Worm (Caenorhabditis elegans) whole organism, late embryonic: ENCODE measurements around the gene kvs-1.

Experiments used
- ahr-1 ChIP-seq: sonication (generic microtip); optimal IDR thresholded peaks from 2 replicates; lab custom pipeline; 2016; ENCODE audit warnings: missing genetic modification characterization, missing compliant biosample characterization
- ama-1 ChIP-seq: fragments of 150-350 bp; optimal IDR thresholded peaks from 2 replicates; lab custom pipeline; 2014
- ceh-34 ChIP-seq: sonication (generic microtip); optimal IDR thresholded peaks from 2 replicates; lab custom pipeline; 2016; ENCODE audit warnings: mild to moderate bottlenecking, missing genetic modification characterization, missing compliant biosample characterization
- nhr-11 ChIP-seq: fragments of 150-350 bp; optimal IDR thresholded peaks from 2 replicates; lab custom pipeline; 2014; ENCODE audit warnings: missing biosample characterization, missing genetic modification characterization
- pag-3 ChIP-seq: sonication (generic microtip); optimal IDR thresholded peaks from 2 replicates; lab custom pipeline; 2016; ENCODE audit warnings: missing compliant biosample characterization, missing genetic modification characterization, borderline replicate concordance
- pha-4 ChIP-seq: fragments of 150-350 bp; optimal IDR thresholded peaks from 2 replicates; lab custom pipeline; 2018; ENCODE audit warnings: missing biosample characterization, missing genetic modification reagents, missing genetic modification characterization
- sox-4 ChIP-seq: sonication (generic microtip); optimal IDR thresholded peaks from 2 replicates; lab custom pipeline; 2017; ENCODE audit warnings: mild to moderate bottlenecking, missing genetic modification characterization, inconsistent platforms, missing compliant biosample characterization

ce11 chrX:7715463-7715862 is 8.5 kb upstream of the kvs-1 start:
- TF ChIP-seq ama-1 (lab: Kevin White, UChicago) (no peak), pag-3 (tag; lab: Kevin White, UChicago) (no peak), sox-4 (tag; lab: Kevin White, UChicago) (no peak), ceh-34 (tag; lab: Kevin White, UChicago) (no peak), ahr-1 (tag; lab: Kevin White, UChicago) (no peak), pha-4 (tag; lab: Kevin White, UChicago) (no peak), nhr-11 (tag; lab: Kevin White, UChicago) (no peak)
